Fruit fly (Drosophila melanogaster) whole organism, embryonic: ENCODE measurements around the gene CG13390.

Source experiments
- Awh ChIP-seq: fragments of 200-800 bp; sonication (Bioruptor generic); IDR thresholded peaks from 2 replicates; pipeline ENCODE4, ENCODE4 v1.3.6; 2022; ENCODE audit warnings: missing biosample characterization, missing genetic modification characterization
- CG10147 ChIP-seq: fragments of 200-800 bp; sonication (Bioruptor generic); optimal IDR thresholded peaks from 2 replicates; lab custom pipeline; 2019; ENCODE audit warnings: missing biosample characterization, mild to moderate bottlenecking, missing genetic modification characterization, moderate library complexity
- CG11504 ChIP-seq: fragments of 200-800 bp; sonication (Bioruptor generic); optimal IDR thresholded peaks from 3 replicates; lab custom pipeline; 2019; ENCODE audit warnings: missing biosample characterization, mild to moderate bottlenecking, missing genetic modification characterization, moderate library complexity
- CG11695 ChIP-seq: fragments of 200-800 bp; sonication (Bioruptor generic); IDR thresholded peaks from 3 replicates; pipeline ENCODE4 v1.3.6; 2022; ENCODE audit warnings: missing biosample characterization, missing genetic modification characterization
- CG12391 ChIP-seq: fragments of 200-800 bp; sonication (Bioruptor generic); optimal IDR thresholded peaks from 3 replicates; lab custom pipeline; 2018; ENCODE audit warnings: missing biosample characterization, mild to moderate bottlenecking, missing genetic modification characterization, moderate library complexity
- CG12659 ChIP-seq: fragments of 200-800 bp; sonication (Bioruptor generic); optimal IDR thresholded peaks from 3 replicates; lab custom pipeline; 2017; ENCODE audit warnings: mild to moderate bottlenecking, missing biosample characterization, missing genetic modification reagents, missing genetic modification characterization
- CG14050 ChIP-seq: fragments of 200-800 bp; sonication (Bioruptor generic); IDR thresholded peaks from 3 replicates; pipeline ENCODE4 v1.3.6; 2022; ENCODE audit warnings: missing biosample characterization, missing genetic modification characterization
- CG15269 ChIP-seq: fragments of 200-800 bp; sonication (Bioruptor generic); optimal IDR thresholded peaks from 2 replicates; lab custom pipeline; 2018; ENCODE audit warnings: missing biosample characterization, mild to moderate bottlenecking, missing genetic modification characterization, moderate library complexity
- CG1603 ChIP-seq: fragments of 200-800 bp; sonication (Bioruptor generic); optimal IDR thresholded peaks from 2 replicates; lab custom pipeline; 2019; ENCODE audit warnings: missing biosample characterization, mild to moderate bottlenecking, missing genetic modification characterization, moderate library complexity
- CG17359 ChIP-seq: fragments of 200-800 bp; sonication (Bioruptor generic); optimal IDR thresholded peaks from 3 replicates; lab custom pipeline; 2018; ENCODE audit warnings: missing biosample characterization, mild to moderate bottlenecking, missing genetic modification characterization, moderate library complexity
- CG17361 ChIP-seq: fragments of 200-800 bp; sonication (Bioruptor generic); IDR thresholded peaks from 3 replicates; pipeline ENCODE4 v1.3.6; 2022; ENCODE audit warnings: missing biosample characterization, missing genetic modification characterization
- CG30403 ChIP-seq: fragments of 200-800 bp; sonication (Bioruptor generic); optimal IDR thresholded peaks from 3 replicates; lab custom pipeline; 2016; ENCODE audit warnings: missing biosample characterization, missing genetic modification characterization
- CG5180 ChIP-seq: fragments of 200-800 bp; sonication (Bioruptor generic); optimal IDR thresholded peaks from 3 replicates; lab custom pipeline; 2017; ENCODE audit warnings: missing biosample characterization, missing genetic modification characterization, mild to moderate bottlenecking, moderate library complexity, missing genetic modification reagents
- CG6175 ChIP-seq: fragments of 200-800 bp; sonication (Bioruptor generic); IDR thresholded peaks from 3 replicates; pipeline ENCODE4 v1.3.6; 2022; ENCODE audit warnings: missing biosample characterization, missing genetic modification characterization
- CG6683 ChIP-seq: fragments of 200-800 bp; sonication (Bioruptor generic); optimal IDR thresholded peaks from 2 replicates; lab custom pipeline; 2017; ENCODE audit warnings: missing biosample characterization, mild to moderate bottlenecking, missing genetic modification characterization, missing genetic modification reagents
- CG6791 ChIP-seq: fragments of 200-800 bp; sonication (Bioruptor generic); IDR thresholded peaks from 3 replicates; pipeline ENCODE4 v1.3.6; 2022; ENCODE audit warnings: missing biosample characterization, missing genetic modification characterization; ENCODE audit not compliant: partially characterized antibody
- CG7372 ChIP-seq: fragments of 200-800 bp; sonication (Bioruptor generic); IDR thresholded peaks from 2 replicates; pipeline ENCODE4 v1.3.6; 2022; ENCODE audit warnings: missing biosample characterization, missing genetic modification characterization
- CG7839 ChIP-seq: fragments of 200-800 bp; sonication (Bioruptor generic); optimal IDR thresholded peaks from 3 replicates; lab custom pipeline; 2018; ENCODE audit warnings: missing biosample characterization, mild to moderate bottlenecking, missing genetic modification characterization, moderate library complexity
- CG8281 ChIP-seq: fragments of 200-800 bp; sonication (Bioruptor generic); optimal IDR thresholded peaks from 2 replicates; lab custom pipeline; 2018; ENCODE audit warnings: missing biosample characterization, mild to moderate bottlenecking, missing genetic modification characterization, moderate library complexity
- CG9932 ChIP-seq: fragments of 200-800 bp; sonication (Bioruptor generic); IDR thresholded peaks from 2 replicates; pipeline ENCODE4 v1.3.6; 2022; ENCODE audit warnings: missing biosample characterization, missing genetic modification characterization
- Dbx ChIP-seq: fragments of 200-800 bp; sonication (Bioruptor generic); IDR thresholded peaks from 3 replicates; pipeline ENCODE4 v1.3.6; 2022; ENCODE audit warnings: missing biosample characterization, missing genetic modification characterization
- Ets65A ChIP-seq: fragments of 200-800 bp; sonication (Bioruptor generic); peaks from one replicate; lab custom pipeline; 2016; ENCODE audit warnings: missing biosample characterization, missing genetic modification characterization
- MESR4 ChIP-seq: fragments of 200-800 bp; sonication (Bioruptor generic); optimal IDR thresholded peaks from 2 replicates; lab custom pipeline; 2018; ENCODE audit warnings: missing biosample characterization, mild to moderate bottlenecking, missing genetic modification characterization, moderate library complexity
- Med ChIP-seq: fragments of 200-800 bp; sonication (Bioruptor generic); peaks from one replicate; lab custom pipeline; 2016; ENCODE audit warnings: missing biosample characterization, missing genetic modification characterization, mild to moderate bottlenecking, inconsistent platforms, moderate library complexity
- Rfx ChIP-seq: fragments of 200-800 bp; sonication (Bioruptor generic); IDR thresholded peaks from 2 replicates; pipeline ENCODE4 v1.3.6; 2022; ENCODE audit warnings: missing biosample characterization, missing genetic modification characterization
- Sox102F ChIP-seq: fragments of 200-800 bp; sonication (Bioruptor generic); optimal IDR thresholded peaks from 2 replicates; lab custom pipeline; 2018; ENCODE audit warnings: missing biosample characterization, mild to moderate bottlenecking, missing genetic modification characterization, moderate library complexity
- Trl ChIP-seq, 3 experiments: fragments of >200 bp in 2 of 3; fragments of 200-800 bp in 1 of 3; sonication (Bioruptor generic) in 1 of 3; optimal IDR thresholded peaks; 2 replicates in 1 of 3; 3 replicates in 2 of 3; lab custom pipeline; 2016 to 2017; ENCODE audit warnings: missing biosample characterization in 1 of 3, missing genetic modification characterization in 1 of 3
- Xrp1 ChIP-seq: fragments of 200-800 bp; sonication (Bioruptor generic); IDR thresholded peaks from 2 replicates; pipeline ENCODE4 v1.3.6; 2022; ENCODE audit warnings: missing biosample characterization, missing genetic modification characterization
- az2 ChIP-seq: fragments of 200-800 bp; sonication (Bioruptor generic); optimal IDR thresholded peaks from 3 replicates; lab custom pipeline; 2016; ENCODE audit warnings: missing biosample characterization, missing genetic modification characterization
- bcd ChIP-seq: fragments of 200-800 bp; sonication (Bioruptor generic); optimal IDR thresholded peaks from 2 replicates; lab custom pipeline; 2017; ENCODE audit warnings: missing biosample characterization, mild to moderate bottlenecking, missing genetic modification characterization
- chm ChIP-seq: fragments of 200-800 bp; sonication (Bioruptor generic); IDR thresholded peaks from 2 replicates; pipeline ENCODE4 v1.3.6; 2022; ENCODE audit warnings: missing biosample characterization, missing genetic modification characterization
- ci ChIP-seq: fragments of 200-800 bp; sonication (Bioruptor generic); IDR thresholded peaks from 3 replicates; pipeline ENCODE4 v1.3.6; 2022; ENCODE audit warnings: missing biosample characterization, missing genetic modification characterization
- fd102C ChIP-seq: fragments of 200-800 bp; sonication (Bioruptor generic); optimal IDR thresholded peaks from 2 replicates; lab custom pipeline; 2018; ENCODE audit warnings: missing biosample characterization, mild to moderate bottlenecking, missing genetic modification characterization, moderate library complexity
- fru ChIP-seq: fragments of >200 bp; optimal IDR thresholded peaks from 2 replicates; lab custom pipeline; 2017
- grn ChIP-seq: fragments of 200-800 bp; sonication (Bioruptor generic); optimal IDR thresholded peaks from 3 replicates; lab custom pipeline; 2017; ENCODE audit warnings: missing biosample characterization, missing genetic modification characterization
- kni ChIP-seq: fragments of 200-800 bp; sonication (Bioruptor generic); optimal IDR thresholded peaks from 3 replicates; lab custom pipeline; 2017; ENCODE audit warnings: mild to moderate bottlenecking, missing biosample characterization, missing genetic modification reagents, missing genetic modification characterization
- lbe ChIP-seq: fragments of 200-800 bp; sonication (Bioruptor generic); optimal IDR thresholded peaks from 2 replicates; lab custom pipeline; 2016; ENCODE audit warnings: missing biosample characterization, mild to moderate bottlenecking, missing genetic modification characterization
- nom ChIP-seq: fragments of 200-800 bp; sonication (Bioruptor generic); optimal IDR thresholded peaks from 2 replicates; lab custom pipeline; 2017; ENCODE audit warnings: missing biosample characterization, missing genetic modification characterization, mild to moderate bottlenecking, moderate library complexity, missing genetic modification reagents
- p53 ChIP-seq: fragments of 200-800 bp; sonication (Bioruptor generic); optimal IDR thresholded peaks from 2 replicates; lab custom pipeline; 2016; ENCODE audit warnings: missing biosample characterization, missing genetic modification characterization
- row ChIP-seq: fragments of 200-800 bp; sonication (Bioruptor generic); IDR thresholded peaks from 3 replicates; pipeline ENCODE4 v1.3.6; 2022; ENCODE audit warnings: missing biosample characterization, missing genetic modification characterization
- sens ChIP-seq: fragments of 200-800 bp; sonication (Bioruptor generic); peaks from one replicate; lab custom pipeline; 2016; ENCODE audit warnings: missing biosample characterization, missing genetic modification characterization
- seq ChIP-seq: fragments of 200-800 bp; sonication (Bioruptor generic); IDR thresholded peaks from 2 replicates; pipeline ENCODE4 v1.3.6; 2022; ENCODE audit warnings: missing biosample characterization, missing genetic modification characterization
- vfl ChIP-seq: fragments of 200-800 bp; sonication (Bioruptor generic); optimal IDR thresholded peaks from 2 replicates; lab custom pipeline; 2016; ENCODE audit warnings: missing biosample characterization, missing genetic modification characterization
- yki ChIP-seq: fragments of >200 bp; optimal IDR thresholded peaks from 3 replicates; lab custom pipeline; 2018
- z ChIP-seq: fragments of 200-800 bp; sonication (Bioruptor generic); IDR thresholded peaks from 3 replicates; pipeline ENCODE4 v1.3.6; 2022; ENCODE audit warnings: missing biosample characterization, missing genetic modification characterization

The CG13390 gene

dm6 chr2L:8423460-8424089 is 47.0 kb upstream of the CG13390 start (continued):
- no peak for TF ChIP-seq fd102C
- TF ChIP-seq CG7839 (tag; lab: Kevin White, UChicago): no peak
- no peak for TF ChIP-seq vfl (GFP tag; lab: Kevin White, UChicago)
- TF ChIP-seq CG12391 (tag; lab: Kevin White, UChicago): peak; percentile 14
- no peak for TF ChIP-seq CG11695
- no peak for TF ChIP-seq Dbx (GFP tag; lab: Robert Waterston, UW)
- TF ChIP-seq CG1603 (tag; lab: Kevin White, UChicago): peak; percentile 34
- TF ChIP-seq grn (GFP tag; lab: Kevin White, UChicago): peak; percentile 55
- peak; percentile 39 for TF ChIP-seq nom
- TF ChIP-seq ci (GFP tag; lab: Robert Waterston, UW): peak; percentile 19; the same call in 1 of the 3 replicates
- TF ChIP-seq CG17359 (tag; lab: Kevin White, UChicago): peak; percentile 14
- TF ChIP-seq CG17361 (GFP tag; lab: Robert Waterston, UW): peak; percentile 44; the same call in 2 of the 3 replicates
- TF ChIP-seq CG5180 (GFP tag; lab: Kevin White, UChicago): peak; percentile 9
- TF ChIP-seq fru (lab: Kevin White, UChicago): no peak

dm6 chr2L:8423047-8423446 is 46.5 kb upstream of the CG13390 start:
- TF ChIP-seq Awh (no peak), CG7372 (no peak), Ets65A (GFP tag; lab: Kevin White, UChicago) (peak; percentile 3), z (GFP tag; lab: Robert Waterston, UW) (peak; percentile 79), CG6683 (GFP tag; lab: Kevin White, UChicago) (no peak), Med (peak; percentile 27), seq (GFP tag; lab: Robert Waterston, UW) (no peak), MESR4 (GFP tag; lab: Kevin White, UChicago) (no peak), CG8281 (tag; lab: Kevin White, UChicago) (peak; percentile 98)

- no peak for TF ChIP-seq bcd (GFP tag; lab: Kevin White, UChicago)
- TF ChIP-seq sens: peak; percentile 44
- TF ChIP-seq kni: peak; percentile 58
- TF ChIP-seq Xrp1 (GFP tag; lab: Robert Waterston, UW): no peak
- no peak for TF ChIP-seq p53
- TF ChIP-seq, all 482 proteins: peak for 2
These were observed 45.1 kb upstream of the CG13390 start for dm6 chr2L:8421717-8422116.

- TF ChIP-seq CG12659 (GFP tag; lab: Kevin White, UChicago) (peak; percentile 3), row (GFP tag; lab: Robert Waterston, UW) (peak; percentile 42; the same call in 2 of the 3 replicates), CG6175 (GFP tag; lab: Robert Waterston, UW) (no peak), chm (GFP tag; lab: Robert Waterston, UW) (peak; percentile 31; the same call in 1 of the 2 replicates), CG14050 (GFP tag; lab: Robert Waterston, UW) (no peak), az2 (GFP tag; lab: Kevin White, UChicago) (peak; percentile 5), CG15269 (tag; lab: Kevin White, UChicago) (peak; percentile 8), Rfx (GFP tag; lab: Robert Waterston, UW) (peak; percentile 27; the same call in 1 of the 2 replicates), CG17361 (GFP tag; lab: Robert Waterston, UW) (no peak), CG30403 (GFP tag; lab: Kevin White, UChicago) (peak; percentile 8), lbe (GFP tag; lab: Kevin White, UChicago) (no peak), CG6791 (no peak), Trl (optimal IDR thresholded peaks at IDR 0.05; lab: Kevin White, UChicago) (peak; percentile 78), Trl (GFP tag; optimal IDR thresholded peaks at IDR 0.05; lab: Kevin White, UChicago) (no peak), nom (peak; percentile 92), yki (lab: Kevin White, UChicago) (peak; percentile 14), Sox102F (GFP tag; lab: Kevin White, UChicago) (peak; percentile 13), CG7839 (tag; lab: Kevin White, UChicago) (peak; percentile 7), CG10147 (no peak), CG11504 (tag; lab: Kevin White, UChicago) (peak; percentile 34), CG9932 (GFP tag; lab: Robert Waterston, UW) (peak; percentile 6; the same call in 1 of the 2 replicates)
These were observed 43.8 kb upstream of the CG13390 start for dm6 chr2L:8420259-8420930.
